Worm (Caenorhabditis elegans): ENCODE data around the gene C39B5.6.

The C39B5.6 gene

DNA sequence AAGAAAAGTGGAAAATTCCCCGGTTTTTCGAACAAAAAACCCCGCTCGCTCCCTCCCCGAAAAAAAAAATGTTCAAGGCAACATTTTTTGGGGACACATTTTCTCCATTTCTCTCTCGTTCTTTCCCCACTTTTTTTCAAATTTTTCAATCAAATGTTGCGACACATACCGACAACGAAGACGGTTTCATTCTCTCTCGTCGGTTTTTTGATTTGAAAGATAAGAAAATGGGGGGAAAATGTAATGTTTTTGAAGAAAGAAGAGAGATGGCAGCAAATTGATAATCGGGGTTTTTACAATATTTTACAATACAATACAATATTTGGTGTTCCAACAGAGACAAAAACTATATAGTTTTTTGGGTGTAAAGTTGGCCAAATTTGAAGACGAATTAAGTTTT lies 28.4 kb upstream of the C39B5.6 start:
- TF ChIP-seq elt-3 (tag; optimal IDR thresholded peaks at IDR 0.05) (peak in 2 of 6 experiments; percentile 50 to 54), efl-1 (optimal IDR thresholded peaks at IDR 0.05) (no peak), efl-1 (GFP tag; optimal IDR thresholded peaks at IDR 0.05 in 1 of 2) (peak in 1 of 2 experiments; percentile 92), lin-35 (GFP tag; optimal IDR thresholded peaks at IDR 0.05) (peak in 1 of 2 experiments; percentile 55), blmp-1 (tag; optimal IDR thresholded peaks at IDR 0.05) (peak; percentile 79), rnt-1 (tag; optimal IDR thresholded peaks at IDR 0.05) (no peak), nhr-90 (tag; optimal IDR thresholded peaks at IDR 0.05; ENCODE audit: poor library complexity) (no peak), ceh-63 (GFP tag; optimal IDR thresholded peaks at IDR 0.05) (no peak), elt-2 (tag; optimal IDR thresholded peaks at IDR 0.05) (peak; percentile 19), dpl-1 (GFP tag; optimal IDR thresholded peaks at IDR 0.05) (peak in 2 of 3 experiments; percentile 2 to 17), mep-1 (tag; optimal IDR thresholded peaks at IDR 0.05) (peak; percentile 53), ama-1 (optimal IDR thresholded peaks at IDR 0.05) (peak; percentile 22), lsy-2 (tag; optimal IDR thresholded peaks at IDR 0.05) (peak in 1 of 2 experiments; percentile 39), hlh-4 (tag; optimal IDR thresholded peaks at IDR 0.05) (no peak), skn-1 (tag; optimal IDR thresholded peaks at IDR 0.05) (peak; percentile 4), lin-13 (GFP tag; optimal IDR thresholded peaks at IDR 0.05) (no peak), snu-23 (GFP tag; optimal IDR thresholded peaks at IDR 0.05) (peak; percentile 33)

- TF ChIP-seq elt-3 (tag; optimal IDR thresholded peaks at IDR 0.05) (peak in 2 of 6 experiments; percentile 9 to 30), efl-1 (optimal IDR thresholded peaks at IDR 0.05) (no peak), efl-1 (GFP tag; optimal IDR thresholded peaks at IDR 0.05 in 1 of 2) (no peak), tbx-2 (tag; optimal IDR thresholded peaks at IDR 0.05) (no peak), pax-3 (tag; optimal IDR thresholded peaks at IDR 0.05) (no peak), sptf-1 (tag; optimal IDR thresholded peaks at IDR 0.05) (no peak), blmp-1 (tag; optimal IDR thresholded peaks at IDR 0.05) (peak; percentile 25), lin-39 (tag; optimal IDR thresholded peaks at IDR 0.05) (no peak), lin-15B (tag; optimal IDR thresholded peaks at IDR 0.05) (no peak), mep-1 (tag; optimal IDR thresholded peaks at IDR 0.05) (peak; percentile 17), vab-15 (tag; optimal IDR thresholded peaks at IDR 0.05) (no peak), grh-1 (GFP tag; IDR thresholded peaks at IDR 0.05) (no peak), snu-23 (GFP tag; optimal IDR thresholded peaks at IDR 0.05) (peak; percentile 22), lsy-2 (tag; optimal IDR thresholded peaks at IDR 0.05) (peak; percentile 7 to 32), zag-1 (tag; optimal IDR thresholded peaks at IDR 0.05) (no peak), sox-4 (tag; optimal IDR thresholded peaks at IDR 0.05) (no peak), lin-14 (GFP tag; optimal IDR thresholded peaks at IDR 0.05) (peak; percentile 80), ceh-88 (GFP tag; IDR thresholded peaks at IDR 0.05) (no peak)
Observed at ce11 chrIII:2170556-2170955, 27.2 kb upstream of the C39B5.6 start.

DNA sequence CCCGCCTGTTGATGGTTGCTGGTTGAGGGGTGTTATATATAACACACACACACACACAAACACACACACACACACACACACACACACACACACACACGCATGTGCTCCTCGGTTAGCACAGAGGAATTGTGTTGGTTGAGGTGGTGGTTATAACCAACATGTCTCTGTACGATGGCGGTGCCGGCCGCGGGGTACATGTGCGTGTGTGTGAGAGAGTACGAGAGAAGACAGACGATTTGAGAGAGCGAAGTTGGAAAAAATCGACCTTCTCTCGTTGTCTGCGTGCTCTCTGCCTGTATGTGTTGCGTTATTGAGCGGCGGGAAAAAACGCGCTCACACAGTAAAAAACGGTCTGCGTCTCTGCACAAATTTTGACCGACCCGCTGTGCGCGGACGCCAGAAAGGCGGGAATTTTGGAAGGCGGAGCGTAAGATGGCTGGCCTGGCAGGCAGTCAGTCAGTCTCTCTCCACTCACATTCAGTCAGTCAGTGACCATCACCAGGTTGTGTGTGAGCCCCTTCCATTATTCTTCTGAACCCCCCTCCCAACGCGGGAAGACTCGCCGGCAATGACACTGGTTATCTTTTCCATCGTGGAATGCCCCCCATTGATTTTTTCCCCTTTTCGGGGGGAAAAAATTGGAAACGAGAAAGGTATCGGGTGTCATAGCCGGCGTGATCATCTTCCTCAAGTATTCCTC lies 25.8 kb upstream of the C39B5.6 start:
- TF ChIP-seq efl-1 (optimal IDR thresholded peaks at IDR 0.05) (peak; percentile 73 to 84), efl-1 (GFP tag; optimal IDR thresholded peaks at IDR 0.05 in 1 of 2) (peak; percentile 42 to 96), nhr-11 (tag; optimal IDR thresholded peaks at IDR 0.05) (no peak), elt-3 (tag; optimal IDR thresholded peaks at IDR 0.05) (peak in 2 of 6 experiments; percentile 61 to 73), elt-2 (tag; optimal IDR thresholded peaks at IDR 0.05) (peak; percentile 50), unc-30 (tag; optimal IDR thresholded peaks at IDR 0.05) (no peak), ceh-82 (tag; optimal IDR thresholded peaks at IDR 0.05) (peak in 2 of 3 experiments; percentile 14 to 42), blmp-1 (tag; optimal IDR thresholded peaks at IDR 0.05) (peak; percentile 65), nhr-12 (tag; optimal IDR thresholded peaks at IDR 0.05) (no peak), ztf-11 (tag; optimal IDR thresholded peaks at IDR 0.05) (peak in 1 of 2 experiments; percentile 52), zag-1 (tag; optimal IDR thresholded peaks at IDR 0.05) (no peak), ceh-63 (GFP tag; optimal IDR thresholded peaks at IDR 0.05) (no peak), jun-1 (tag; optimal IDR thresholded peaks at IDR 0.05) (peak; percentile 44), mef-2 (tag; optimal IDR thresholded peaks at IDR 0.05) (no peak), nhr-20 (tag; optimal IDR thresholded peaks at IDR 0.05) (peak; percentile 84), tlp-1 (tag; optimal IDR thresholded peaks at IDR 0.05) (no peak), lin-15B (tag; optimal IDR thresholded peaks at IDR 0.05) (no peak), sup-37 (GFP tag; optimal IDR thresholded peaks at IDR 0.05) (peak; percentile 34), snu-23 (GFP tag; optimal IDR thresholded peaks at IDR 0.05) (peak; percentile 93), dsc-1 (tag; optimal IDR thresholded peaks at IDR 0.05) (no peak), isw-1 (GFP tag; IDR thresholded peaks at IDR 0.05) (no peak), F16B12.6 (tag; optimal IDR thresholded peaks at IDR 0.05) (peak; percentile 17), snpc-4 (tag; optimal IDR thresholded peaks at IDR 0.05) (peak; percentile 30), fkh-4 (tag; optimal IDR thresholded peaks at IDR 0.05; ENCODE audit: borderline replicate concordance) (no peak), aly-2 (tag; optimal IDR thresholded peaks at IDR 0.05) (peak; percentile 47), Y116A8C.19 (tag; optimal IDR thresholded peaks at IDR 0.05; ENCODE audit: borderline replicate concordance) (no peak), ets-5 (GFP tag; IDR thresholded peaks at IDR 0.05) (no peak), dpl-1 (GFP tag; optimal IDR thresholded peaks at IDR 0.05) (peak; percentile 64 to 77 (median 66)), vab-15 (tag; optimal IDR thresholded peaks at IDR 0.05) (no peak), unc-62 (GFP tag; optimal IDR thresholded peaks at IDR 0.05) (no peak)
